Fruit fly (Drosophila melanogaster): ENCODE measurements around the gene Tango5.

DNA sequence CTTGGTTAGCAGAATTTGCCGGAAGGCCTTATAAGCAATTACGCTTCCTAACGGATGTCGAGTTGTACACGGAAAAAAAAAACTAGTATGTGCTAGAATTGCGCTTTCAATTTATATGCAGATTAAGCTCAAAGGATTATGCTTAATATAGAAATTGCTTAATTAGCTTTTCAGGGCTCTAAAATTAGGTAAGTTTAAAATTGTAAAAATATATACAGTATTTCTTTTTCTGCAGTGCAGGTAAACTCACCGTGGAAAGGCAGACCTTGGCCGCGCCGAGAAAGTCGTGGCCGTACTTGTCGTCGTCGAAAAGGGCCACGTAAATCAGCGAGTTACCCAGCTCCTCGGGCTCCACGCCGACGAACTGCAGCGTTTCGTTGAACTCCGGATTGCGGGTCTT is 13.5 kb downstream of the Tango5 start:
- TF ChIP-seq psq (optimal IDR thresholded peaks at IDR 0.05) (no peak), insv (optimal IDR thresholded peaks at IDR 0.05) (no peak), ttk (optimal IDR thresholded peaks at IDR 0.05) (no peak), Myc (optimal IDR thresholded peaks at IDR 0.05) (no peak), Sin3A (optimal IDR thresholded peaks at IDR 0.05) (no peak)
